Worm (Caenorhabditis elegans): ENCODE measurements around the gene F25E2.2.

Gene F25E2.2

ce11 chrX:827502-827901 is 16.9 kb upstream of the F25E2.2 start (continued):
- no peak for TF ChIP-seq nhr-41 (GFP tag; IDR thresholded peaks at IDR 0.05)
- no peak for TF ChIP-seq Y48G9A.11 (GFP tag; IDR thresholded peaks at IDR 0.05)
- no peak; the same call in 1 of the 2 replicates for TF ChIP-seq vab-7 (GFP tag; IDR thresholded peaks at IDR 0.05)
- no peak for TF ChIP-seq daf-8 (GFP tag; IDR thresholded peaks at IDR 0.05)
- peak; percentile 76 for TF ChIP-seq mxl-3 (GFP tag; optimal IDR thresholded peaks at IDR 0.05)
- peak; percentile 69; the same call in 1 of the 2 replicates for TF ChIP-seq hmg-1.1 (GFP tag; IDR thresholded peaks at IDR 0.05)
- TF ChIP-seq attf-4 (tag; optimal IDR thresholded peaks at IDR 0.05): no peak
- no peak for TF ChIP-seq Y75B8A.6 (GFP tag; IDR thresholded peaks at IDR 0.05)
- no peak for TF ChIP-seq aha-1 (tag)
- no peak for TF ChIP-seq saeg-2 (GFP tag; IDR thresholded peaks at IDR 0.05)
- no peak for TF ChIP-seq madf-5 (GFP tag; IDR thresholded peaks at IDR 0.05)
- TF ChIP-seq ztf-11 (tag; optimal IDR thresholded peaks at IDR 0.05): no peak
- peak; percentile 82 for TF ChIP-seq hlh-30 (tag; optimal IDR thresholded peaks at IDR 0.05; ENCODE audit: insufficient read depth)
- no peak for TF ChIP-seq ceh-44 (GFP tag; IDR thresholded peaks at IDR 0.05)
- peak; percentile 52 for TF ChIP-seq dve-1 (tag; optimal IDR thresholded peaks at IDR 0.05; ENCODE audit: insufficient read depth)
- TF ChIP-seq nhr-237 (tag; optimal IDR thresholded peaks at IDR 0.05): no peak
- peak; percentile 91 for TF ChIP-seq nhr-28 (tag; optimal IDR thresholded peaks at IDR 0.05)
- peak; percentile 76 for TF ChIP-seq rbr-2 (tag; optimal IDR thresholded peaks at IDR 0.05)
- no peak for TF ChIP-seq lin-1 (GFP tag; IDR thresholded peaks at IDR 0.05)
- no peak for TF ChIP-seq egl-27 (tag; optimal IDR thresholded peaks at IDR 0.05)
- TF ChIP-seq mep-1 (tag; optimal IDR thresholded peaks at IDR 0.05): peak; percentile 63
- TF ChIP-seq nhr-10 (tag; optimal IDR thresholded peaks at IDR 0.05): no peak
- TF ChIP-seq F49E8.2 (tag; optimal IDR thresholded peaks at IDR 0.05; ENCODE audit: borderline replicate concordance): no peak

DNA sequence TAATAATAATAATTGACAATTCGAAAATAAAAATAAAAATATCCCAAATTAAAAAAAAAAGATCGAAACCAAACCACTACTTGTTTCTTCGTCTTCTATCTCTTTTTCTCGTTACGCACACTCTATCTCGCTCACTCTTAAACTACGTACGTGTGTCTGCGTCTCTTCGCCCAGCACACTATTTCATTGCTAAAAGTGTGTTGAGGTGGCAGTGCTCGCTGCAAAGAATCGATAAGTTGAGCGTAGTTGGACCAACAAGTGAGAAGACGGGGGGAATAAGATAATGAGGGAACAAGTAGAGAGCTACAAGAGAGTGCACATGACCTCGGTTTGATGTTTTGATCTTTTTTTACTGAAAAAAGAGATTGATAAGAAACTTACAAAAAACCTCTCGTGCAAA is 15.3 kb upstream of the F25E2.2 start:
- TF ChIP-seq aly-2 (tag; optimal IDR thresholded peaks at IDR 0.05) (no peak), gei-8 (GFP tag; optimal IDR thresholded peaks at IDR 0.05) (no peak), nhr-48 (tag; optimal IDR thresholded peaks at IDR 0.05) (peak; percentile 16), egl-43 (GFP tag; IDR thresholded peaks at IDR 0.05) (0 out of 2 replicates have a peak, but pooled peaks have one; percentile 25), ztf-7 (tag; optimal IDR thresholded peaks at IDR 0.05) (no peak), zip-2 (tag; optimal IDR thresholded peaks at IDR 0.05) (no peak), mes-2 (tag; optimal IDR thresholded peaks at IDR 0.05; ENCODE audit: poor library complexity, severe bottlenecking) (peak; percentile 42), lin-1 (GFP tag; IDR thresholded peaks at IDR 0.05) (no peak), zfp-3 (GFP tag; conservative IDR thresholded peaks at IDR 0.05) (no peak), daf-8 (GFP tag; IDR thresholded peaks at IDR 0.05) (no peak), nhr-111 (GFP tag; optimal IDR thresholded peaks at IDR 0.05) (no peak), pha-4 (GFP tag; IDR thresholded peaks at IDR 0.05) (no peak), pha-4 (tag; optimal IDR thresholded peaks at IDR 0.05) (no peak), dmd-9 (GFP tag; IDR thresholded peaks at IDR 0.05) (no peak), unc-130 (GFP tag; optimal IDR thresholded peaks at IDR 0.05) (no peak), daf-19 (GFP tag; conservative IDR thresholded peaks at IDR 0.05) (no peak), F49E8.2 (tag; optimal IDR thresholded peaks at IDR 0.05; ENCODE audit: borderline replicate concordance) (no peak), fkh-10 (GFP tag; optimal IDR thresholded peaks at IDR 0.05) (no peak), arid-1 (GFP tag; conservative IDR thresholded peaks at IDR 0.05) (no peak), saeg-2 (GFP tag; IDR thresholded peaks at IDR 0.05) (no peak), duxl-1 (tag; optimal IDR thresholded peaks at IDR 0.05; ENCODE audit: poor library complexity) (no peak), ceh-20 (GFP tag; IDR thresholded peaks at IDR 0.05) (no peak), mep-1 (tag; optimal IDR thresholded peaks at IDR 0.05) (peak; percentile 55), dve-1 (tag; optimal IDR thresholded peaks at IDR 0.05; ENCODE audit: insufficient read depth) (peak; percentile 36), dmd-6 (GFP tag; IDR thresholded peaks at IDR 0.05) (no peak), ZK546.5 (tag; optimal IDR thresholded peaks at IDR 0.05) (no peak), lim-7 (GFP tag; IDR thresholded peaks at IDR 0.05) (no peak), ZK337.2 (GFP tag; IDR thresholded peaks at IDR 0.05) (no peak), daf-12 (tag; optimal IDR thresholded peaks at IDR 0.05) (no peak), nhr-237 (tag; optimal IDR thresholded peaks at IDR 0.05) (no peak), nhr-6 (tag; optimal IDR thresholded peaks at IDR 0.05) (no peak), mxl-2 (GFP tag; conservative IDR thresholded peaks at IDR 0.05) (no peak), fos-1 (tag; optimal IDR thresholded peaks at IDR 0.05) (no peak), zfp-2 (tag; optimal IDR thresholded peaks at IDR 0.05) (no peak), dmd-8 (GFP tag; IDR thresholded peaks at IDR 0.05) (no peak)
